Worm (Caenorhabditis elegans): ENCODE measurements around the gene C44C10.11.

ce11 chrX:11680851-11681250 lies 29.3 kb downstream of the C44C10.11 start, which contains the start of gene T04F8.7:
- TF ChIP-seq elt-3 (tag; optimal IDR thresholded peaks at IDR 0.05) (no peak), elt-1 (tag; optimal IDR thresholded peaks at IDR 0.05; ENCODE audit: borderline replicate concordance, insufficient read depth) (no peak), ceh-83 (GFP tag; optimal IDR thresholded peaks at IDR 0.05) (no peak), ceh-39 (tag; optimal IDR thresholded peaks at IDR 0.05) (no peak), unc-62 (GFP tag; optimal IDR thresholded peaks at IDR 0.05) (no peak), snpc-4 (tag; optimal IDR thresholded peaks at IDR 0.05) (no peak), ztf-11 (tag; optimal IDR thresholded peaks at IDR 0.05) (no peak)

Measured in whole organism, mixed stage, embryonic.